Worm (Caenorhabditis elegans) whole organism, dauer: ENCODE results near the gene spsb-1.

Source experiments
- unc-62 ChIP-seq: sonication (generic microtip); optimal IDR thresholded peaks from 2 replicates; lab custom pipeline; 2017; ENCODE audit warnings: missing biosample characterization, missing genetic modification reagents, missing genetic modification characterization

Gene spsb-1

ce11 chrII:15219033-15219432 is 22.5 kb downstream of the spsb-1 start:
- no peak for TF ChIP-seq unc-62

DNA sequence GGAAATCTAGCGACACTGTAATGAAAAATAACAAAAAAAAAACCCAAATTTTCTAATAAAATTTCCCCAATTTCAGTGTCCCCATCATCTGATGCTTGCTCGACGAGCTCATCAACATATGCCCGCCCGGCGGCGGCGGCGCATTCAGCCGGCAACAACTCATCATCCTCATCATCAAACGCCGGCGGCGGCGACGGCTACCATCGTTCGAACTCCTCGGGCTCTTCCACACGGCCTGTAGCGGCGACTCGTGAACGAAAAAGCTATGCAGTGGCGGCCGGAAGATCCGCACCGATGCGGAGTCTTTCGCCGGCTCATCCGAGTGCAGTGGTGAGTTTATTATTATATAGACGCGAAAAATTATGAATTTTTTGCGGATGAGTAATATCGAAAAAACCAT is 23.6 kb downstream of the spsb-1 start:
- TF ChIP-seq unc-62: no peak

ce11 chrII:15226186-15226585 is 29.7 kb downstream of the spsb-1 start:
- no peak for TF ChIP-seq unc-62

ce11 chrII:15226805-15227204 is 30.3 kb downstream of the spsb-1 start:
- TF ChIP-seq unc-62: no peak

DNA sequence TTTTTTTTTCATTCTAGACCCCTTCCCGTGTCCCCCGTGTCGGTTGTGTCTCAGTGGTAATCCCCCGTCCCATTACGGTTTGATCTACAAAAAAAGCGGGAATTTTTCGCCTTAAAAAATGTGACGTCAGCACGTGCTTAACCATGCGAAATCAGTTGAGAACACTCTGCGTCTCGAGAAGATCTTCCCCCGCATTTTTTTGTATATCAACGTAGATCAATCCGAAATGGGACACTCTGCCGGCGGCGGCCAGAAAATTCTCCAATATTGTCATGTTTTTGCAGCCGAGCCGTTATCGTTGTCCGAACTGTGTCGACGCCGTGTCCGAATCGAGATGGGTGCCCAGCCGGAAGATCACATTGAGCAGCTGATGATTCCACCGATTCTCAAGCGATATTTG is 31.5 kb downstream of the spsb-1 start:
- no peak for TF ChIP-seq unc-62

DNA sequence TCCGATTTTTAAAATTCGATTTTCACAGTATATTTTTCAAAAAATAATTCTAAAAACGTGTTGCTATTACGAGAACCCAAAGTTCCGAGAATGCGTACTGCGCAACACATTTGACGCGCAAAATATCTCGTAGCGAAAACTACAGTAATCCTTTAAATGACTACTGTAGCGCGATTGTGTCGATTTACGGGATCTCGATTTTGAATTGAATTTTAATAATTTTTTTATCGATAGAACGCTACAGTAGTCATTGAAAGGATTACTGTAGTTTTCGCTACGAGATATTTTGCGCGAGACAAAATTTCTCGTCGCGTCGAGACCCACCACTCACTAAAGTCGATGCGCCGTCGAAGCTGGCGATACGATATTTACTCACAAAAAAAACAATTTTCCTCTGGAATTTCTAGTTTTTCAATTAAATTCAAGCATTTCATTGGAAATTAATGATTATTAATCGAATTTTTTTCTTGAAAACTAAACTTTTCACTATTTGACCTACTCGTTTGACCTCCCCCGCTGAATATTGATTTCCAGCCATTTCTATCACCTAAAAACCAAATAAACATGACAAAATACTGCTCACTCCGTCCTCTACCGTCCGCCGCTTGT is 33.4 kb downstream of the spsb-1 start, which contains the start of gene spsb-2:
spsb-2 (plus strand) TSS at position 559 of the 609 bp plus-strand sequence.
- no peak for TF ChIP-seq unc-62

ce11 chrII:15232705-15233104 is 36.2 kb downstream of the spsb-1 start, which contains the start of gene Y46E12BL.2:
Gene Y46E12BL.2, plus strand, starts transcription at chrII:15232947.
- TF ChIP-seq unc-62: no peak

DNA sequence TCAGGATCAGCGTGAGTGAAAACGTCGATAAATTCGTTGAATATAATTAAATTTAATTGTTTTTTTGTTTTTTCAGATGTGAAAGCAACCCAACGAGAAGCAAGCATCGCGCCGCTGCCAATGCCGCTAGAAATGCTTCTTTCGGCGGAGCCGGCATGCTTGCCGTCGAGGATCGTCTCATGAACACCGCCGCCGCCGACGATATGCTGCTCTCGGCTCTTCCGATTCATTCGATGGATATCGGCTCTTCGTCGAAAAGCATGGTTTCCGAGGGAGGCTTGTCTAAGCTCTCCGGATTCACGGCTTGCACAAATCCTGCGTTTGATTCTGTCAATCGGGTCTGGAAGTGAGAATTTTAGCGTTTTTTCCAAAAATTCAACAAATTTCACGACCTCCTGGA is 36.7 kb downstream of the spsb-1 start:
- TF ChIP-seq unc-62: no peak

ce11 chrII:15235597-15235996 is 39.1 kb downstream of the spsb-1 start:
- no peak for TF ChIP-seq unc-62

DNA sequence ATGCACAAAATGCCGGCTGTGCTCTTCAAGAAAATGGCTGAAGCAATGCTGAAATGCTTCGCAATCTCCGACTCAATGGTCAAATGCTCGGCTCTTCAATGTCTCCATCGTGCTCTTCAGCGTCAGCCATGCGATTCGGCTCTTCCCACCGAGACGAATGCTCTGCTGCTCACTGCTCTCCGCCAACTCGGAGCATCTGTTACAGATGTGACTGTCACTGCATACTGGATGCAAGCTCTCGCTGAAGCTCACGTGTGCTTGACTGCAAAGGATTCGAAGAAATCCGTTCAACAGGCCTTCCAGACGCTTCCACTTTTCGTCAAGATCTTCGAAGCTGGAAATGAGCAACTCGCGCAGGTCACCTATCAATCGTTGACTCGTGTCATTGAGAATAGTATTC is 40.6 kb downstream of the spsb-1 start:
- TF ChIP-seq unc-62: no peak

- no peak for TF ChIP-seq unc-62
Measured at ce11 chrII:15239681-15240080, 43.1 kb downstream of the spsb-1 start.

- TF ChIP-seq unc-62: no peak
Measured at ce11 chrII:15244870-15245269, 48.3 kb downstream of the spsb-1 start.

DNA sequence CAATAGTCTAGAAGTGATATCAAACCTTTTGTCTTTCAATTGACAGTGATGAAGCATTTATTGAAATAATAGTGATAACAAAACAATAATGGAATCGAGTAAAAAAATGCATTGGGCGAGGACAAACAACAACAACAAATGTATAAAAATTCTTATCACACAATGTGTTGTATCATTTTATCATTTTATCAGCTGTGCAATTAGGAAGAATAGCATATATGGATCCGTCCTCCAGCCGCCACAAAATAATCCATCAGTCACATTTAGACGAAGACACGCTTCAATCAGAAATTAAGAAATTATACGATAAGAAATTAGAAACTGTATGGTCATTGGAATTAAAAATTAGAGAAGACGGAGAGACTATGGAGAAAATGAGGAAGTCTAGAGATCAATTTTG is 55.1 kb downstream of the spsb-1 start, which contains the start of gene tig-3:
tig-3 (minus strand) TSS at position 200 of the 400 bp plus-strand sequence.
- no peak for TF ChIP-seq unc-62

ce11 chrII:15253980-15254493 is 57.5 kb downstream of the spsb-1 start:
- no peak for TF ChIP-seq unc-62

DNA sequence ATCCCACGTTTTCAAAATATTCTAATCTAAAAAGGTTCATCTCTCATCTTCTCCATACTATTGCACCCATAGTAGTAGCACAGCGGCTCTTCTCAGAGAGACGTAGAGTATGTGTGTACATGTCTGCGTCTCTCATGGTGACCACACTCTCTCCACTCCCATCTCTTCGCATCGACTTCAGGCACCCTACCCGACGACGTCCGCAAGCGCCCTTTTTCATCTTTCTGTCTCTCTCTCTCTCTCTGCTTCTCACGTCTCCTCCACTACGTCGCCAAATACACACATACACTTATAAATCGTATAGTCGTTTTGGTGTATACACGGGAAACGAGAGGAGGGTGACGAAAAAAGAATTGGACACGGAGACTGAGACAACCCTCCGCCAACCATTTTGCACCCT is 59.3 kb downstream of the spsb-1 start:
- TF ChIP-seq unc-62: no peak

DNA sequence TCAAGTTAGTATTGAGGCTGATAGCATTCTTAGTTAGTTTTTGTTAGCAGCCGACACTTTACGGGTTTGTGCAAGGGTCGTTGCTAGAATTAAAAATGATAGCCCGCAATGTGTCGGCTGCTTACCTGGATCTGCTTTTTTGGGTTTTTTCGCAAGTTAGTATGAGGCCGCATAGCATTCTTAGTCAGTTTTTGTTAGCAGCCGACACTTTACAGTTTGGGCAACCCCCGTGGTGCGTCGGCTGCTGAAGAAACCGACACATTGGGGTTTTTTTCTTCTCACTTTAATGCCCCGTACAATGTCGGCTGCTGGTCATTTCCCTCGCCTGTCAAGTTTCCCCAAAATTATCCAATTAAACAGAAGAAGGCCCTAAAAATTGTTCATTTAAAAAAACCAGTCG is 60.4 kb downstream of the spsb-1 start:
- no peak for TF ChIP-seq unc-62

- TF ChIP-seq unc-62: no peak
Measured at ce11 chrII:15258668-15259067, 62.1 kb downstream of the spsb-1 start.

ce11 chrII:15260551-15260950 is 64.0 kb downstream of the spsb-1 start:
- TF ChIP-seq unc-62: no peak

DNA sequence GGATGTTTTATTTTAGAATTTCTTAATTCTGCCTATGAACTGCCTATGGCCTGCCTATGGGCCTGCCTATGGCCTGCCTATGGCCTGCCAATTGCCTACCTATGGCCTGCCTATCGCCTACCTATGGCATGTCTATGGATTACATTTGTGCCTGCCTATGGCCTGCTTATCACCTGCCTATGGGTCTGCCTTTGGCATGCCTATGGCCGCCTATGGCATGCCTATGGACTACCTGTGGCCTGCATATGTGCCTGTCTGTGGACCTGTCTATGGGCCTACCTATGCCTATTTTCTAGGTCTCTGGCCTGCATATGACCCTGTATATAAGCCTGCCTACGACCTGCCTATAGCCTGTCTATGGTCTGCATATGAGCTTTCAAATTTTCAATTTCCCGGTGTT is 64.5 kb downstream of the spsb-1 start:
- no peak for TF ChIP-seq unc-62
